Worm (Caenorhabditis elegans): Measurements from ENCODE around the gene W06G6.15.

The W06G6.15 gene

ce11 chrV:16692988-16693387, 38.6 kb downstream of the W06G6.15 start:
- TF ChIP-seq atf-7 (tag; optimal IDR thresholded peaks at IDR 0.05) (no peak), rcor-1 (GFP tag; IDR thresholded peaks at IDR 0.05) (no peak), let-526 (GFP tag; IDR thresholded peaks at IDR 0.05) (no peak), Y67H2A.10 (GFP tag; conservative IDR thresholded peaks at IDR 0.05) (no peak), lir-1 (GFP tag; conservative IDR thresholded peaks at IDR 0.05) (no peak), dpff-1 (tag; optimal IDR thresholded peaks at IDR 0.05) (no peak), zfh-2 (GFP tag; conservative IDR thresholded peaks at IDR 0.05) (peak; percentile 92), F49E8.2 (tag; optimal IDR thresholded peaks at IDR 0.05; ENCODE audit: insufficient read depth) (no peak), egrh-3 (GFP tag; IDR thresholded peaks at IDR 0.05) (peak; percentile 90; the same call in 1 of the 2 replicates), ZK185.1 (tag; optimal IDR thresholded peaks at IDR 0.05; ENCODE audit: poor library complexity, severe bottlenecking) (no peak), ceh-27 (GFP tag; optimal IDR thresholded peaks at IDR 0.05) (no peak), fkh-3 (tag; optimal IDR thresholded peaks at IDR 0.05) (no peak), lin-40 (tag; optimal IDR thresholded peaks at IDR 0.05) (no peak)

- TF ChIP-seq nhr-90 (tag; optimal IDR thresholded peaks at IDR 0.05) (no peak), K11D2.4 (GFP tag; IDR thresholded peaks at IDR 0.05) (no peak), pha-4 (tag; optimal IDR thresholded peaks at IDR 0.05) (no peak), sdz-38 (tag; optimal IDR thresholded peaks at IDR 0.05) (no peak), ztf-26 (tag; optimal IDR thresholded peaks at IDR 0.05) (no peak), sptf-2 (GFP tag; optimal IDR thresholded peaks at IDR 0.05) (no peak)
Measured at ce11 chrV:16693732-16694131, 39.4 kb downstream of the W06G6.15 start, which contains the start of gene srw-42. TSS of gene srw-42 (minus strand) at chrV:16693832.

- TF ChIP-seq Y67H2A.10 (GFP tag; conservative IDR thresholded peaks at IDR 0.05) (no peak), attf-3 (GFP tag; conservative IDR thresholded peaks at IDR 0.05) (no peak), ztf-18 (tag; optimal IDR thresholded peaks at IDR 0.05) (no peak), madf-10 (tag; optimal IDR thresholded peaks at IDR 0.05) (no peak), hmg-20 (GFP tag; IDR thresholded peaks at IDR 0.05) (no peak), K12H6.12 (tag; optimal IDR thresholded peaks at IDR 0.05) (no peak), Y95B8A.8 (GFP tag; IDR thresholded peaks at IDR 0.05) (no peak), sptf-2 (GFP tag; optimal IDR thresholded peaks at IDR 0.05) (no peak), chd-7 (tag; optimal IDR thresholded peaks at IDR 0.05) (no peak), aptf-3 (GFP tag; IDR thresholded peaks at IDR 0.05) (no peak), lin-26 (GFP tag; IDR thresholded peaks at IDR 0.05) (no peak), athp-1 (tag; optimal IDR thresholded peaks at IDR 0.05) (no peak), dpl-1 (GFP tag; optimal IDR thresholded peaks at IDR 0.05) (no peak), F39B2.1 (GFP tag; IDR thresholded peaks at IDR 0.05) (no peak), Y53G8AR.9 (GFP tag; conservative IDR thresholded peaks at IDR 0.05) (no peak), B0035.1 (tag; optimal IDR thresholded peaks at IDR 0.05) (no peak), ztf-22 (GFP tag; optimal IDR thresholded peaks at IDR 0.05) (no peak), ztf-25 (GFP tag; IDR thresholded peaks at IDR 0.05) (no peak), egl-44 (GFP tag; IDR thresholded peaks at IDR 0.05) (no peak)
Measured at ce11 chrV:16694538-16694937, 40.2 kb downstream of the W06G6.15 start, which contains the start of gene srz-101. TSS of gene srz-101 (plus strand) at chrV:16694838.

ce11 chrV:16695499-16695898, 41.2 kb downstream of the W06G6.15 start:
- TF ChIP-seq hlh-26 (GFP tag; conservative IDR thresholded peaks at IDR 0.05) = no peak
